Fruit fly (Drosophila melanogaster) whole organism, prepupa: ENCODE measurements around the gene REPTOR.

Experiments
- Blimp-1 ChIP-seq: fragments of 200-800 bp; sonication (Bioruptor generic); optimal IDR thresholded peaks from 3 replicates; lab custom pipeline; 2017; ENCODE audit warnings: missing biosample characterization, missing genetic modification characterization, mild to moderate bottlenecking, moderate library complexity, missing genetic modification reagents
- CG10669 ChIP-seq: fragments of 200-800 bp; sonication (Bioruptor generic); optimal IDR thresholded peaks from 3 replicates; lab custom pipeline; 2018; ENCODE audit warnings: missing biosample characterization, mild to moderate bottlenecking, missing genetic modification characterization, moderate library complexity
- CG11762 ChIP-seq: fragments of 200-800 bp; sonication (Bioruptor generic); optimal IDR thresholded peaks from 3 replicates; lab custom pipeline; 2016; ENCODE audit warnings: missing biosample characterization, missing genetic modification characterization; ENCODE audit not compliant: insufficient read depth
- CG15336 ChIP-seq: fragments of 200-800 bp; sonication (Bioruptor generic); IDR thresholded peaks from 2 replicates; pipeline ENCODE4 v1.3.6; 2022; ENCODE audit warnings: missing biosample characterization, missing genetic modification characterization
- CG1621 ChIP-seq: fragments of 200-800 bp; sonication (Bioruptor generic); optimal IDR thresholded peaks from 3 replicates; lab custom pipeline; 2018; ENCODE audit warnings: missing biosample characterization, mild to moderate bottlenecking, missing genetic modification characterization
- CG3032 ChIP-seq: fragments of 200-800 bp; optimal IDR thresholded peaks from 2 replicates; lab custom pipeline; 2019; ENCODE audit warnings: missing biosample characterization, mild to moderate bottlenecking, missing genetic modification characterization, moderate library complexity
- CG31627 ChIP-seq: fragments of 200-800 bp; sonication (Bioruptor generic); optimal IDR thresholded peaks from 3 replicates; lab custom pipeline; 2016; ENCODE audit warnings: missing biosample characterization, missing genetic modification characterization
- CG3919 ChIP-seq: fragments of 200-800 bp; sonication (Bioruptor generic); optimal IDR thresholded peaks from 3 replicates; lab custom pipeline; 2016; ENCODE audit warnings: missing biosample characterization, missing genetic modification characterization
- CG4318 ChIP-seq: fragments of 200-800 bp; sonication (Bioruptor generic); optimal IDR thresholded peaks from 3 replicates; lab custom pipeline; 2017; ENCODE audit warnings: missing biosample characterization, mild to moderate bottlenecking, missing genetic modification characterization
- CG6163 ChIP-seq: fragments of 200-800 bp; sonication (Bioruptor generic); IDR thresholded peaks from 3 replicates; pipeline ENCODE4 v1.3.6; 2022; ENCODE audit warnings: missing biosample characterization, missing genetic modification characterization
- CG6276 ChIP-seq: fragments of 200-800 bp; sonication (Bioruptor generic); optimal IDR thresholded peaks from 2 replicates; lab custom pipeline; 2017; ENCODE audit warnings: missing biosample characterization, mild to moderate bottlenecking, missing genetic modification characterization
- CG6792 ChIP-seq: fragments of 200-800 bp; sonication (Bioruptor generic); optimal IDR thresholded peaks from 3 replicates; lab custom pipeline; 2016; ENCODE audit warnings: missing biosample characterization, missing genetic modification characterization
- CG6854 ChIP-seq: fragments of 200-800 bp; sonication (Bioruptor generic); optimal IDR thresholded peaks from 2 replicates; lab custom pipeline; 2017; ENCODE audit warnings: missing biosample characterization, mild to moderate bottlenecking, missing genetic modification characterization
- CG7368 ChIP-seq: fragments of 200-800 bp; sonication (Bioruptor generic); optimal IDR thresholded peaks from 3 replicates; lab custom pipeline; 2016; ENCODE audit warnings: missing biosample characterization, missing genetic modification characterization
- CG8119 ChIP-seq: fragments of 200-800 bp; sonication (Bioruptor generic); IDR thresholded peaks from 3 replicates; pipeline ENCODE4 v1.3.6; 2022; ENCODE audit warnings: missing biosample characterization, missing genetic modification characterization
- CG8319 ChIP-seq: fragments of 200-800 bp; sonication (Bioruptor generic); optimal IDR thresholded peaks from 3 replicates; lab custom pipeline; 2016; ENCODE audit warnings: missing biosample characterization, missing genetic modification characterization
- CG8632 ChIP-seq: fragments of 200-800 bp; sonication (Bioruptor generic); optimal IDR thresholded peaks from 3 replicates; lab custom pipeline; 2016; ENCODE audit warnings: missing biosample characterization, missing genetic modification characterization
- Eip78C ChIP-seq: fragments of 200-800 bp; sonication (Bioruptor generic); peaks from one replicate; lab custom pipeline; 2016; ENCODE audit warnings: missing biosample characterization, missing genetic modification characterization
- Eip93F ChIP-seq: fragments of 200-800 bp; sonication (Bioruptor generic); optimal IDR thresholded peaks from 2 replicates; lab custom pipeline; 2016; ENCODE audit warnings: missing biosample characterization, mild to moderate bottlenecking, missing genetic modification characterization
- Ets96B ChIP-seq: fragments of 200-800 bp; optimal IDR thresholded peaks from 2 replicates; lab custom pipeline; 2019; ENCODE audit warnings: missing biosample characterization, mild to moderate bottlenecking, missing genetic modification characterization, moderate library complexity
- Hr38 ChIP-seq: sonication (Bioruptor generic); optimal IDR thresholded peaks from 2 replicates; lab custom pipeline; 2016; ENCODE audit warnings: missing biosample characterization, missing genetic modification characterization
- Hr4 ChIP-seq: fragments of 200-800 bp; sonication (Bioruptor generic); optimal IDR thresholded peaks from 3 replicates; lab custom pipeline; 2016; ENCODE audit warnings: missing biosample characterization, missing genetic modification characterization
- Lpt ChIP-seq: fragments of 200-800 bp; sonication (Bioruptor generic); optimal IDR thresholded peaks from 3 replicates; lab custom pipeline; 2016; ENCODE audit warnings: missing biosample characterization, missing genetic modification characterization
- OdsH ChIP-seq: fragments of 200-800 bp; sonication (Bioruptor generic); optimal IDR thresholded peaks from 3 replicates; lab custom pipeline; 2016; ENCODE audit warnings: missing biosample characterization, missing genetic modification characterization
- Smox ChIP-seq: fragments of 200-800 bp; sonication (Bioruptor generic); optimal IDR thresholded peaks from 3 replicates; lab custom pipeline; 2016; ENCODE audit warnings: missing biosample characterization, missing genetic modification characterization
- Sox102F ChIP-seq: fragments of 200-800 bp; sonication (Bioruptor generic); optimal IDR thresholded peaks from 2 replicates; lab custom pipeline; 2016; ENCODE audit warnings: missing biosample characterization, mild to moderate bottlenecking, missing genetic modification characterization
- Sox14 ChIP-seq: fragments of 200-800 bp; sonication (Bioruptor generic); optimal IDR thresholded peaks from 3 replicates; lab custom pipeline; 2016; ENCODE audit warnings: missing biosample characterization, missing genetic modification characterization
- achi ChIP-seq: fragments of 200-800 bp; sonication (Bioruptor generic); optimal IDR thresholded peaks from 3 replicates; lab custom pipeline; 2016; ENCODE audit warnings: missing biosample characterization, missing genetic modification characterization
- cyc ChIP-seq: fragments of 200-800 bp; sonication (Bioruptor generic); optimal IDR thresholded peaks from 3 replicates; lab custom pipeline; 2016; ENCODE audit warnings: missing biosample characterization, missing genetic modification characterization
- dac ChIP-seq: fragments of 200-800 bp; sonication (Bioruptor generic); optimal IDR thresholded peaks from 2 replicates; lab custom pipeline; 2017; ENCODE audit warnings: missing biosample characterization, mild to moderate bottlenecking, missing genetic modification characterization
- dsx ChIP-seq: fragments of 200-800 bp; optimal IDR thresholded peaks from 3 replicates; lab custom pipeline; 2019; ENCODE audit warnings: missing biosample characterization, mild to moderate bottlenecking, missing genetic modification characterization, moderate library complexity; ENCODE audit not compliant: poor library complexity, severe bottlenecking
- eg ChIP-seq: fragments of 200-800 bp; sonication (Bioruptor generic); IDR thresholded peaks from 3 replicates; pipeline ENCODE4 v1.3.6; 2022; ENCODE audit warnings: missing biosample characterization, missing genetic modification characterization
- esn ChIP-seq: fragments of 200-800 bp; sonication (Bioruptor generic); optimal IDR thresholded peaks from 2 replicates; lab custom pipeline; 2016; ENCODE audit warnings: missing biosample characterization, mild to moderate bottlenecking, missing genetic modification characterization, moderate library complexity
- fd59A ChIP-seq: fragments of 200-800 bp; sonication (Bioruptor generic); optimal IDR thresholded peaks from 2 replicates; lab custom pipeline; 2017; ENCODE audit warnings: missing biosample characterization, mild to moderate bottlenecking, missing genetic modification characterization, missing genetic modification reagents
- fd85E ChIP-seq: fragments of 200-800 bp; sonication (Bioruptor generic); optimal IDR thresholded peaks from 3 replicates; lab custom pipeline; 2016; ENCODE audit warnings: missing biosample characterization, missing genetic modification characterization
- fkh ChIP-seq: fragments of 200-800 bp; sonication (Bioruptor generic); optimal IDR thresholded peaks from 3 replicates; lab custom pipeline; 2017; ENCODE audit warnings: missing biosample characterization, mild to moderate bottlenecking, missing genetic modification characterization, moderate library complexity
- lz ChIP-seq: fragments of 200-800 bp; sonication (Bioruptor generic); optimal IDR thresholded peaks from 3 replicates; lab custom pipeline; 2016; ENCODE audit warnings: missing biosample characterization, missing genetic modification characterization
- net ChIP-seq: fragments of 200-800 bp; sonication (Bioruptor generic); optimal IDR thresholded peaks from 3 replicates; lab custom pipeline; 2016; ENCODE audit warnings: missing biosample characterization, missing genetic modification characterization
- pdm3 ChIP-seq: fragments of 200-800 bp; sonication (Bioruptor generic); optimal IDR thresholded peaks from 3 replicates; lab custom pipeline; 2016; ENCODE audit warnings: missing biosample characterization, missing genetic modification characterization
- salr ChIP-seq, 2 experiments: fragments of 200-800 bp; sonication (Bioruptor generic); optimal IDR thresholded peaks; 3 replicates each; lab custom pipeline; 2016 to 2018; ENCODE audit warnings: missing biosample characterization in 2 of 2, missing genetic modification characterization in 2 of 2, mild to moderate bottlenecking in 1 of 2
- svp ChIP-seq: fragments of 200-800 bp; sonication (Bioruptor generic); peaks from one replicate; lab custom pipeline; 2016; ENCODE audit warnings: missing biosample characterization, missing genetic modification characterization
- vri ChIP-seq: fragments of 200-800 bp; sonication (Bioruptor generic); optimal IDR thresholded peaks from 3 replicates; lab custom pipeline; 2016; ENCODE audit warnings: missing biosample characterization, mild to moderate bottlenecking, missing genetic modification characterization

Gene REPTOR

DNA sequence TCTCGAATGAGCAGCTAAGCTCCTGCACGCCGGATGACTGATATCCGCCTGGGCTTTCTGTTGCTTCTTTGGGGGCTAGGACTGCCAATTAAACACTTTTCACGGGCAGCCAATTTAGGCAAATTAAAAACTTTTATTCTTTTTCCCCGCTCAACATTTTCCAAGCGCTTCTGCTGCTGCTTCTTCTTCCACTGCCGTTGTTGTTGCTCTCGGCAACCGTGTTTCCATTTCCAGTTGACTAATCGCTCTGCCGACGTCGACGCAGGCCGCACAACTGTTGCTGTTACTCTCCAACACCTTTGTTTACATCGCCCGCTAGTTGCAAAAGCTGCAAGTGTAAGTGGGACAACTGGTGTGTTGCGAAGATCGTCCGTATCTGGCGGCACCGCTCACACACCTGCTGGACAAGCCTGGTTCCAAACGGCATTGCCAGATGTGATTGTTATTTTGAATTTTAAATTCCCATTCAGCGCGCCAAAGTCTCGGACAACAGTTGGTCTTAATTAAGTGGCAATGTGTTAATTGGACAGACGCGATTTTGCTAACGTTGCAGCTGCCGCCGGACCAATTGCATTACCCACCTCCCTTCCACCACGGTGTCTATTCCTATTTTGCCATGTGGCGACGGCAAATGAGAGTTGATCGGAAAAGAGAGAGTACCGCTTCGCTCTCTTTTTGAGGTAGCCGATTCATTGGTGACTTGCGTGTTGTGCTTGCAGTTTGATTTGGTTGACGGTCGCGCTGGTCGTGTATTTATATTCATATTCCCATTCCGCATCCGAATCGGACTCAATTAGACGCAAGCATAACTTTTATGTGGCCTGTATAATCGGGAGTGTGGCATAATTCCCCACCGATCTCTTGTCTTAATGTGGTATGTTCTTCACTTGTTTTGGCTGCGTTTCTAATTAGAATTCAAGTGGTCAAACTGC is 47.5 kb upstream of the REPTOR start, which contains the start of gene Wsck:
TSS of gene Wsck (minus strand) at position 199 of the 932 bp plus-strand sequence.
- no peak for TF ChIP-seq CG31627 (GFP tag; lab: Kevin White, UChicago)
- TF ChIP-seq net (GFP tag; lab: Kevin White, UChicago) = peak; percentile 24
- peak; percentile 55; the same call in 1 of the 3 replicates for TF ChIP-seq CG6163
- no peak for TF ChIP-seq svp
- no peak for TF ChIP-seq salr (GFP tag; optimal IDR thresholded peaks at IDR 0.05; lab: Kevin White, UChicago)
- TF ChIP-seq Eip78C (GFP tag; lab: Kevin White, UChicago) = peak; percentile 71
- peak; percentile 37; the same call in 1 of the 3 replicates for TF ChIP-seq eg (GFP tag; lab: Robert Waterston, UW)
- TF ChIP-seq CG11762 (GFP tag; lab: Kevin White, UChicago) = no peak
- peak; percentile 98 for TF ChIP-seq fkh (GFP tag; lab: Kevin White, UChicago)
- TF ChIP-seq CG8119 = peak; percentile 21; the same call in 1 of the 3 replicates
- peak; percentile 39 for TF ChIP-seq esn (GFP tag; lab: Kevin White, UChicago)
- TF ChIP-seq Lpt (GFP tag; lab: Kevin White, UChicago) = peak; percentile 53
- TF ChIP-seq CG1621 (tag; lab: Kevin White, UChicago) = peak; percentile 67
- no peak for TF ChIP-seq dac
- TF ChIP-seq Sox14 = peak; percentile 96
- no peak for TF ChIP-seq CG6276 (GFP tag; lab: Kevin White, UChicago)
- TF ChIP-seq, all 60 proteins: peak for 10

- TF ChIP-seq vri (GFP tag; lab: Kevin White, UChicago) = peak; percentile 43
- TF ChIP-seq CG6276 (GFP tag; lab: Kevin White, UChicago) = peak; percentile 15
- peak; percentile 24; the same call in 1 of the 3 replicates for TF ChIP-seq eg (GFP tag; lab: Robert Waterston, UW)
- no peak for TF ChIP-seq Hr38 (GFP tag; lab: Kevin White, UChicago)
Measured at dm6 chr3R:24626667-24627066, 44.0 kb upstream of the REPTOR start.

- TF ChIP-seq CG1621 (tag; lab: Kevin White, UChicago) (no peak), CG8319 (peak; percentile 3), Smox (GFP tag; lab: Kevin White, UChicago) (no peak), CG6854 (GFP tag; lab: Kevin White, UChicago) (no peak), Eip93F (GFP tag; lab: Kevin White, UChicago) (peak; percentile 59), dsx (GFP tag; lab: Kevin White, UChicago) (no peak), Hr38 (GFP tag; lab: Kevin White, UChicago) (no peak), fd59A (GFP tag; lab: Kevin White, UChicago) (peak; percentile 10), CG31627 (GFP tag; lab: Kevin White, UChicago) (peak; percentile 46), Sox102F (GFP tag; lab: Kevin White, UChicago) (peak; percentile 36), vri (GFP tag; lab: Kevin White, UChicago) (no peak), salr (GFP tag; optimal IDR thresholded peaks at IDR 0.05; lab: Kevin White, UChicago) (no peak), Blimp-1 (no peak), CG8632 (peak; percentile 46), net (GFP tag; lab: Kevin White, UChicago) (peak; percentile 65), OdsH (GFP tag; lab: Kevin White, UChicago) (no peak), Ets96B (tag; lab: Kevin White, UChicago) (no peak), CG4318 (GFP tag; lab: Kevin White, UChicago) (no peak), dac (peak; percentile 38), CG7368 (GFP tag; lab: Kevin White, UChicago) (peak; percentile 41), CG6792 (GFP tag; lab: Kevin White, UChicago) (no peak), pdm3 (GFP tag; lab: Kevin White, UChicago) (no peak), CG8119 (0 out of 3 replicates have a peak, but pooled peaks have one; percentile 49), fd85E (no peak), Hr4 (no peak), achi (GFP tag; lab: Kevin White, UChicago) (peak; percentile 20), CG3919 (GFP tag; lab: Kevin White, UChicago) (peak; percentile 2), fkh (GFP tag; lab: Kevin White, UChicago) (no peak), cyc (peak; percentile 0), CG3032 (tag; lab: Kevin White, UChicago) (no peak), CG11762 (GFP tag; lab: Kevin White, UChicago) (no peak), CG6276 (GFP tag; lab: Kevin White, UChicago) (peak; percentile 23), lz (GFP tag; lab: Kevin White, UChicago) (peak; percentile 55), esn (GFP tag; lab: Kevin White, UChicago) (peak; percentile 55), Lpt (GFP tag; lab: Kevin White, UChicago) (peak; percentile 30), Sox14 (peak; percentile 36), CG15336 (peak; percentile 58), CG10669 (GFP tag; lab: Kevin White, UChicago) (no peak)
Measured at dm6 chr3R:24626003-24626486, 43.4 kb upstream of the REPTOR start.
